Worm (Caenorhabditis elegans): ENCODE results near the gene F28C6.8.

- TF ChIP-seq snpc-4 (tag; optimal IDR thresholded peaks at IDR 0.05) (no peak), ztf-4 (tag; optimal IDR thresholded peaks at IDR 0.05) (no peak), elt-3 (tag; optimal IDR thresholded peaks at IDR 0.05) (no peak), mdl-1 (tag; optimal IDR thresholded peaks at IDR 0.05) (no peak), ama-1 (optimal IDR thresholded peaks at IDR 0.05) (no peak), alr-1 (tag; optimal IDR thresholded peaks at IDR 0.05) (no peak)
Observed at ce11 chrII:8606549-8606948, at the start of gene F28C6.8.
